Worm (Caenorhabditis elegans): ENCODE data around the gene Y49A3A.4.
A peak's percentile ranks its signal among the peaks of the same experiment; 100 is the strongest.

The Y49A3A.4 gene

DNA sequence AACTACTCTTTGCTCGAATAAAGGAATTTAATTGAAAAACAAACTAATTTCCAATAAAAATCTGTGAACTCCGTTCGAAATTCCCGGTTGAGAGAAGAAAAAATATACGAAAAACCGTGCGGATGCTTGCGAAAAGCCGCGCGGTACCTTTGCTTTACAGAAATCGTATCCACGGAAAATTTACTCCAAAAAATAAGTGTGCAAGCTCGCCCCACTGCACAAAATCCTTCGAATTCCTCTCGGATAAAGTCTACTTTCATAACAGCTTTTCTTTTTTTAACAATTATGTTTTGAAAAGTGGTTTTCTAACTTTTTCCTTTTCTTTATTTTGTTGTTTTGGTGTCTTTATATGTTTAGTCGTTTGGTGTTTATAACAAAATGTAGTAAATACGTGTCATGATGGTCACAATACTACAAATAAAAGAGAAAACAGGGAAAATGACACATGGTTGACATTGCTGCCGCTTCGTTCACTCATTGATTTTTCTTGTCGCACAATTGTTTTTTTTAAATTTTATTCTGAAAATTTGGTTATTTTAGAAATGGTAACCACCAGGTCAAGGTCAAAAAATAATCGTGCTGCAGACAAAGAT is 11.4 kb downstream of the Y49A3A.4 start, which contains the start of gene cept-2 (continued):
- TF ChIP-seq sptf-1 (tag; optimal IDR thresholded peaks at IDR 0.05) (no peak), aha-1 (tag; optimal IDR thresholded peaks at IDR 0.05) (peak; percentile 9), C16A3.4 (tag; optimal IDR thresholded peaks at IDR 0.05) (peak; percentile 98), tlp-1 (tag; optimal IDR thresholded peaks at IDR 0.05) (no peak), C34B4.2 (tag; optimal IDR thresholded peaks at IDR 0.05) (no peak), mef-2 (tag; optimal IDR thresholded peaks at IDR 0.05) (peak; percentile 37), efl-3 (GFP tag; optimal IDR thresholded peaks at IDR 0.05) (peak; percentile 31), nhr-84 (tag; optimal IDR thresholded peaks at IDR 0.05) (no peak), ztf-11 (tag; optimal IDR thresholded peaks at IDR 0.05) (peak in 1 of 2 experiments; percentile 91), nhr-237 (tag; optimal IDR thresholded peaks at IDR 0.05) (peak; percentile 60), elt-2 (tag; optimal IDR thresholded peaks at IDR 0.05) (peak; percentile 46), egl-13 (tag; optimal IDR thresholded peaks at IDR 0.05) (peak; percentile 91), sox-4 (tag; optimal IDR thresholded peaks at IDR 0.05) (peak; percentile 89), blmp-1 (tag; optimal IDR thresholded peaks at IDR 0.05) (peak; percentile 91), snpc-4 (tag; optimal IDR thresholded peaks at IDR 0.05) (peak; percentile 89), unc-30 (tag; optimal IDR thresholded peaks at IDR 0.05) (no peak), hpl-2 (GFP tag; optimal IDR thresholded peaks at IDR 0.05) (peak; percentile 68), mep-1 (tag; optimal IDR thresholded peaks at IDR 0.05) (peak; percentile 94), hlh-4 (tag; optimal IDR thresholded peaks at IDR 0.05) (no peak), skn-1 (tag; optimal IDR thresholded peaks at IDR 0.05) (peak; percentile 95), C04F5.9 (tag; optimal IDR thresholded peaks at IDR 0.05) (peak; percentile 80), efl-1 (optimal IDR thresholded peaks at IDR 0.05) (peak; percentile 91 to 93), efl-1 (GFP tag; optimal IDR thresholded peaks at IDR 0.05 in 1 of 2) (peak; percentile 85 to 98), lin-39 (tag; optimal IDR thresholded peaks at IDR 0.05) (peak; percentile 70), dpl-1 (GFP tag; optimal IDR thresholded peaks at IDR 0.05) (peak; percentile 86 to 89 (median 87)), ama-1 (optimal IDR thresholded peaks at IDR 0.05) (peak; percentile 52), ets-5 (GFP tag; IDR thresholded peaks at IDR 0.05) (no peak), zag-1 (tag; optimal IDR thresholded peaks at IDR 0.05) (peak; percentile 66), pax-3 (tag; optimal IDR thresholded peaks at IDR 0.05) (peak; percentile 99), fos-1 (tag; optimal IDR thresholded peaks at IDR 0.05) (peak; percentile 71), ceh-63 (GFP tag; optimal IDR thresholded peaks at IDR 0.05) (no peak), Y116A8C.19 (tag; optimal IDR thresholded peaks at IDR 0.05; ENCODE audit: borderline replicate concordance) (no peak), lin-35 (GFP tag; optimal IDR thresholded peaks at IDR 0.05) (peak; percentile 87 to 88), nhr-77 (tag; optimal IDR thresholded peaks at IDR 0.05) (peak; percentile 92), nhr-85 (tag) (peak; percentile 96), unc-86 (tag; optimal IDR thresholded peaks at IDR 0.05) (peak; percentile 92), mdl-1 (tag; optimal IDR thresholded peaks at IDR 0.05) (peak in 1 of 2 experiments; percentile 82), grh-1 (GFP tag; IDR thresholded peaks at IDR 0.05) (peak; percentile 83), lsy-2 (tag; optimal IDR thresholded peaks at IDR 0.05) (peak; percentile 93 to 96), lin-15B (tag; optimal IDR thresholded peaks at IDR 0.05) (peak; percentile 67), tbx-2 (tag; optimal IDR thresholded peaks at IDR 0.05) (peak; percentile 94), lir-3 (tag; optimal IDR thresholded peaks at IDR 0.05; ENCODE audit: poor library complexity) (peak; percentile 93), swsn-7 (tag; optimal IDR thresholded peaks at IDR 0.05) (peak; percentile 95), snu-23 (GFP tag; optimal IDR thresholded peaks at IDR 0.05) (peak; percentile 97), nhr-90 (tag; optimal IDR thresholded peaks at IDR 0.05; ENCODE audit: poor library complexity) (peak; percentile 91), alr-1 (tag; optimal IDR thresholded peaks at IDR 0.05; ENCODE audit: borderline replicate concordance) (no peak), dsc-1 (tag; optimal IDR thresholded peaks at IDR 0.05) (peak; percentile 94), mab-9 (GFP tag; IDR thresholded peaks at IDR 0.05) (peak; percentile 81), vab-15 (tag; optimal IDR thresholded peaks at IDR 0.05) (peak; percentile 78)

All from whole organism, L1 larva.